Worm (Caenorhabditis elegans): ENCODE measurements around the gene octr-1.

The octr-1 gene

ce11 chrX:5641315-5641714 is 30.3 kb upstream of the octr-1 start, which contains the start of gene T22B7.4:
TSS of gene T22B7.4 (minus strand) at chrX:5641415.
- TF ChIP-seq aly-1 (tag; optimal IDR thresholded peaks at IDR 0.05) (no peak), hmg-4 (GFP tag; optimal IDR thresholded peaks at IDR 0.05) (peak; percentile 49)

- no peak for TF ChIP-seq ceh-13 (GFP tag; optimal IDR thresholded peaks at IDR 0.05)
- TF ChIP-seq scrt-1 (GFP tag; IDR thresholded peaks at IDR 0.05) = no peak
Observed at ce11 chrX:5639562-5639961, 28.5 kb upstream of the octr-1 start.

ce11 chrX:5631626-5632025 is 20.6 kb upstream of the octr-1 start, which contains the start of gene T22B7.8:
TSS of gene T22B7.8 (plus strand) at chrX:5631926.
- TF ChIP-seq ceh-36 (tag; optimal IDR thresholded peaks at IDR 0.05) (no peak), tra-4 (tag; optimal IDR thresholded peaks at IDR 0.05) (no peak), ceh-13 (GFP tag; optimal IDR thresholded peaks at IDR 0.05) (no peak), ama-1 (optimal IDR thresholded peaks at IDR 0.05) (no peak), F13C5.2 (tag; optimal IDR thresholded peaks at IDR 0.05) (no peak), ets-7 (tag; optimal IDR thresholded peaks at IDR 0.05) (no peak), aly-1 (tag; optimal IDR thresholded peaks at IDR 0.05) (no peak), pes-1 (GFP tag; IDR thresholded peaks at IDR 0.05) (no peak), B0310.2 (tag; optimal IDR thresholded peaks at IDR 0.05) (no peak), flt-1 (GFP tag; IDR thresholded peaks at IDR 0.05) (no peak), hmbx-1 (tag; optimal IDR thresholded peaks at IDR 0.05) (no peak), hmg-4 (GFP tag; optimal IDR thresholded peaks at IDR 0.05) (no peak), hnd-1 (tag; optimal IDR thresholded peaks at IDR 0.05) (no peak), tbx-11 (GFP tag; IDR thresholded peaks at IDR 0.05) (no peak), tbx-37 (GFP tag; conservative IDR thresholded peaks at IDR 0.05) (no peak)

- TF ChIP-seq ets-7 (tag; optimal IDR thresholded peaks at IDR 0.05) = no peak
- TF ChIP-seq tbx-11 (GFP tag; IDR thresholded peaks at IDR 0.05) = no peak
- TF ChIP-seq scrt-1 (GFP tag; IDR thresholded peaks at IDR 0.05) = no peak
- no peak for TF ChIP-seq hmbx-1 (tag; optimal IDR thresholded peaks at IDR 0.05)
Observed at ce11 chrX:5631008-5631407, 20.0 kb upstream of the octr-1 start.

ce11 chrX:5629941-5630340 is 18.9 kb upstream of the octr-1 start, which contains the start of gene argn-1:
TSS of gene argn-1 (plus strand) at chrX:5630023.
- TF ChIP-seq sea-1 (GFP tag; conservative IDR thresholded peaks at IDR 0.05) = no peak
- TF ChIP-seq pes-1 (GFP tag; IDR thresholded peaks at IDR 0.05) = no peak
- TF ChIP-seq tbx-37 (GFP tag; conservative IDR thresholded peaks at IDR 0.05) = no peak
- no peak for TF ChIP-seq F13C5.2 (tag; optimal IDR thresholded peaks at IDR 0.05)
- no peak for TF ChIP-seq ama-1 (optimal IDR thresholded peaks at IDR 0.05)
- no peak for TF ChIP-seq hmbx-1 (tag; optimal IDR thresholded peaks at IDR 0.05)
- no peak for TF ChIP-seq hmg-4 (GFP tag; optimal IDR thresholded peaks at IDR 0.05)
- no peak for TF ChIP-seq hnd-1 (tag; optimal IDR thresholded peaks at IDR 0.05)
- TF ChIP-seq aly-1 (tag; optimal IDR thresholded peaks at IDR 0.05) = no peak
- no peak for TF ChIP-seq ceh-36 (tag; optimal IDR thresholded peaks at IDR 0.05)
- TF ChIP-seq scrt-1 (GFP tag; IDR thresholded peaks at IDR 0.05) = no peak
- no peak for TF ChIP-seq tra-4 (tag; optimal IDR thresholded peaks at IDR 0.05)

ce11 chrX:5628432-5628977 is 17.4 kb upstream of the octr-1 start:
- TF ChIP-seq hmbx-1 (tag; optimal IDR thresholded peaks at IDR 0.05) = no peak
- TF ChIP-seq ceh-13 (GFP tag; optimal IDR thresholded peaks at IDR 0.05) = no peak
- TF ChIP-seq tra-4 (tag; optimal IDR thresholded peaks at IDR 0.05) = no peak

- TF ChIP-seq ama-1 (optimal IDR thresholded peaks at IDR 0.05) (no peak), tra-4 (tag; optimal IDR thresholded peaks at IDR 0.05) (no peak)
Observed at ce11 chrX:5621793-5622192, 10.7 kb upstream of the octr-1 start.

- TF ChIP-seq scrt-1 (GFP tag; IDR thresholded peaks at IDR 0.05) (no peak), flt-1 (GFP tag; IDR thresholded peaks at IDR 0.05) (no peak), ceh-36 (tag; optimal IDR thresholded peaks at IDR 0.05) (no peak), ceh-13 (GFP tag; optimal IDR thresholded peaks at IDR 0.05) (no peak)
Observed at ce11 chrX:5616000-5616399, 4.9 kb upstream of the octr-1 start.

- TF ChIP-seq tra-4 (tag; optimal IDR thresholded peaks at IDR 0.05) (no peak), hmbx-1 (tag; optimal IDR thresholded peaks at IDR 0.05) (no peak)
Observed at ce11 chrX:5605049-5605448, 6.0 kb downstream of the octr-1 start.

ce11 chrX:5603338-5603816 is 7.7 kb downstream of the octr-1 start, which contains the start of gene F14D12.1:
TSS of gene F14D12.1 (plus strand) at chrX:5603766.
- TF ChIP-seq aly-1 (tag; optimal IDR thresholded peaks at IDR 0.05) (no peak), hmbx-1 (tag; optimal IDR thresholded peaks at IDR 0.05) (no peak), hnd-1 (tag; optimal IDR thresholded peaks at IDR 0.05) (no peak), flt-1 (GFP tag; IDR thresholded peaks at IDR 0.05) (no peak), sea-1 (GFP tag; conservative IDR thresholded peaks at IDR 0.05) (no peak), F13C5.2 (tag; optimal IDR thresholded peaks at IDR 0.05) (no peak), scrt-1 (GFP tag; IDR thresholded peaks at IDR 0.05) (no peak), ama-1 (optimal IDR thresholded peaks at IDR 0.05) (no peak), ets-7 (tag; optimal IDR thresholded peaks at IDR 0.05) (no peak)
